Worm (Caenorhabditis elegans) whole organism, L2 larva: ENCODE results near the gene F21D5.9.
"Not testable (repeated sequence)": the region's sequence is repeated elsewhere in the genome, so short reads cannot be mapped to it uniquely, and the experiment has no call there.

Experiments
- alr-1 ChIP-seq: fragments of 150-350 bp; optimal IDR thresholded peaks from 2 replicates; lab custom pipeline; 2014; ENCODE audit warnings: missing biosample characterization, missing genetic modification characterization
- nhr-11 ChIP-seq: fragments of 150-350 bp; optimal IDR thresholded peaks from 2 replicates; lab custom pipeline; 2014; ENCODE audit warnings: missing biosample characterization, missing genetic modification characterization
- unc-39 ChIP-seq: fragments of 150-350 bp; optimal IDR thresholded peaks from 2 replicates; lab custom pipeline; 2014; ENCODE audit warnings: missing biosample characterization, missing genetic modification characterization
- unc-55 ChIP-seq: fragments of 150-350 bp; sonication (generic microtip); optimal IDR thresholded peaks from 3 replicates; lab custom pipeline; 2014; ENCODE audit warnings: missing biosample characterization, missing genetic modification reagents, missing genetic modification characterization
- unc-62 ChIP-seq: fragments of 150-350 bp; optimal IDR thresholded peaks from 2 replicates; lab custom pipeline; 2014; ENCODE audit warnings: missing biosample characterization, missing genetic modification reagents, missing genetic modification characterization

DNA sequence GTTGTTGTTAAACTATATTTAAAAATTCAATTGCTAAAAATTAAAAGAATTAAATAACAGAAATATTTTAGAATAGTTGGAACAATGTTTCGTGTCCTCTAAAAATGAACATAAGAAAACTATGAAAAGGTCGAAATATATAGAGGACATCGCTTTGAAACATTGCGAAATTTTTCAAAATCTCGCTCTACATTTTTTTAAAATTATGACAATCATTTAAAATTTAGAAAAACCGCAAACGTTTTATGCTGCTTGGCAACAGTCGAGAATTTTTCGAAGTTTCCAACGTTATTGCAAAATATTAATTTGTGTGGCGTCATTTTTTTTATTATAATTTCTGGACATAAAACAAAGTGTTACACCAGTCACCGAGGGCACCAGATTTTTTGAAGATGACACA is 8.8 kb upstream of the F21D5.9 start, which contains the start of the genes parg-2 and ipla-5:
- not testable (repeated sequence) for TF ChIP-seq alr-1; unc-62 (GFP tag; lab: Kevin White, UChicago); nhr-11 (tag; lab: Kevin White, UChicago); unc-39 (tag; lab: Kevin White, UChicago); unc-55 (GFP tag; lab: Kevin White, UChicago)
